Worm (Caenorhabditis elegans): ENCODE data around the gene E04F6.8.

Gene E04F6.8

ce11 chrII:7183493-7184272 lies 27.5 kb downstream of the E04F6.8 start, which contains the start of gene pdl-1 (continued):
- TF ChIP-seq ces-1 (GFP tag; optimal IDR thresholded peaks at IDR 0.05) (no peak), zip-4 (GFP tag; optimal IDR thresholded peaks at IDR 0.05) (peak; percentile 17), irx-1 (tag; optimal IDR thresholded peaks at IDR 0.05) (peak; percentile 17), unc-86 (tag; optimal IDR thresholded peaks at IDR 0.05) (peak; percentile 48), nhr-19 (GFP tag; conservative IDR thresholded peaks at IDR 0.05) (peak; percentile 73), dsc-1 (tag; optimal IDR thresholded peaks at IDR 0.05) (peak; percentile 72), F16B12.6 (tag; optimal IDR thresholded peaks at IDR 0.05) (peak; percentile 32), lir-3 (tag; optimal IDR thresholded peaks at IDR 0.05; ENCODE audit: poor library complexity) (peak; percentile 87), sox-4 (tag; optimal IDR thresholded peaks at IDR 0.05) (no peak), ama-1 (optimal IDR thresholded peaks at IDR 0.05) (no peak), mef-2 (tag; optimal IDR thresholded peaks at IDR 0.05) (no peak), lin-14 (GFP tag; optimal IDR thresholded peaks at IDR 0.05) (peak; percentile 61), vab-15 (tag; optimal IDR thresholded peaks at IDR 0.05) (no peak), unc-30 (tag; optimal IDR thresholded peaks at IDR 0.05) (no peak), nhr-90 (tag; optimal IDR thresholded peaks at IDR 0.05; ENCODE audit: poor library complexity) (no peak), fkh-8 (tag; optimal IDR thresholded peaks at IDR 0.05) (peak; percentile 62), fos-1 (tag; optimal IDR thresholded peaks at IDR 0.05) (no peak), ceh-63 (GFP tag; optimal IDR thresholded peaks at IDR 0.05) (no peak), nhr-237 (tag; optimal IDR thresholded peaks at IDR 0.05) (no peak), dpl-1 (GFP tag; optimal IDR thresholded peaks at IDR 0.05) (peak in 2 of 3 experiments; percentile 34 to 43), unc-62 (GFP tag; optimal IDR thresholded peaks at IDR 0.05) (no peak), egl-27 (tag; optimal IDR thresholded peaks at IDR 0.05) (no peak), aha-1 (tag; optimal IDR thresholded peaks at IDR 0.05) (no peak), unc-130 (tag; optimal IDR thresholded peaks at IDR 0.05) (peak; percentile 15), zag-1 (tag; optimal IDR thresholded peaks at IDR 0.05) (no peak), rnt-1 (tag; optimal IDR thresholded peaks at IDR 0.05) (peak; percentile 79), Y116A8C.19 (tag; optimal IDR thresholded peaks at IDR 0.05; ENCODE audit: borderline replicate concordance) (no peak), nhr-76 (tag; optimal IDR thresholded peaks at IDR 0.05) (no peak), blmp-1 (tag; optimal IDR thresholded peaks at IDR 0.05) (peak; percentile 27), sptf-1 (tag; optimal IDR thresholded peaks at IDR 0.05) (no peak), nhr-20 (tag; optimal IDR thresholded peaks at IDR 0.05) (peak; percentile 73), pqm-1 (tag; optimal IDR thresholded peaks at IDR 0.05) (no peak), ceh-88 (GFP tag; IDR thresholded peaks at IDR 0.05) (0 out of 2 replicates have a peak, but pooled peaks have one; percentile 42), grh-1 (GFP tag; IDR thresholded peaks at IDR 0.05) (peak; percentile 55; the same call in 1 of the 2 replicates), C04F5.9 (tag; optimal IDR thresholded peaks at IDR 0.05) (peak; percentile 10), ceh-90 (tag; optimal IDR thresholded peaks at IDR 0.05) (no peak), hlh-4 (tag; optimal IDR thresholded peaks at IDR 0.05) (no peak), snu-23 (GFP tag; optimal IDR thresholded peaks at IDR 0.05) (peak; percentile 83), nhr-47 (tag; optimal IDR thresholded peaks at IDR 0.05) (peak; percentile 78), mep-1 (tag; optimal IDR thresholded peaks at IDR 0.05) (peak; percentile 77), sup-37 (GFP tag; optimal IDR thresholded peaks at IDR 0.05) (no peak), C16A3.4 (tag; optimal IDR thresholded peaks at IDR 0.05) (peak; percentile 84), fkh-10 (GFP tag; optimal IDR thresholded peaks at IDR 0.05) (peak; percentile 64), lin-35 (GFP tag; optimal IDR thresholded peaks at IDR 0.05) (peak; percentile 63 to 77), nhr-12 (tag; optimal IDR thresholded peaks at IDR 0.05) (no peak), ztf-4 (tag; optimal IDR thresholded peaks at IDR 0.05) (peak; percentile 75), elt-3 (tag; optimal IDR thresholded peaks at IDR 0.05) (peak in 3 of 6 experiments; percentile 24 to 61 (median 58)), egl-13 (tag; optimal IDR thresholded peaks at IDR 0.05) (peak; percentile 38), swsn-7 (tag; optimal IDR thresholded peaks at IDR 0.05) (peak; percentile 62), unc-98 (GFP tag; IDR thresholded peaks at IDR 0.05) (no peak), pag-3 (tag; optimal IDR thresholded peaks at IDR 0.05; ENCODE audit: borderline replicate concordance, insufficient read depth) (no peak)
